Worm (Caenorhabditis elegans) whole organism, L4 larva: ENCODE measurements around the gene srd-44.

Source experiments
- D1046.2 ChIP-seq: fragments of 200-800 bp; sonication (Bioruptor generic); IDR thresholded peaks from 2 replicates; pipeline ENCODE4 v1.3.6; 2022; ENCODE audit warnings: missing genetic modification characterization, missing compliant biosample characterization
- attf-4 ChIP-seq: sonication (generic microtip); optimal IDR thresholded peaks from 3 replicates; lab custom pipeline; 2017; ENCODE audit warnings: missing biosample characterization, missing genetic modification characterization
- lsy-2 ChIP-seq, 2 experiments: fragments of 150-350 bp in 1 of 2; sonication (generic microtip) in 1 of 2; optimal IDR thresholded peaks; 2 replicates each; lab custom pipeline; 2014 to 2017; ENCODE audit warnings: missing biosample characterization in 2 of 2, missing genetic modification characterization in 2 of 2
- pqm-1 ChIP-seq: sonication (generic microtip); optimal IDR thresholded peaks from 2 replicates; lab custom pipeline; 2017; ENCODE audit warnings: missing biosample characterization, missing genetic modification characterization

ce11 chrX:12347822-12348221 is 9.6 kb downstream of the srd-44 start:
- TF ChIP-seq D1046.2 (GFP tag; lab: Robert Waterston, UW) (no peak), attf-4 (no peak), lsy-2 (tag; optimal IDR thresholded peaks at IDR 0.05; lab: Kevin White, UChicago) (no peak), pqm-1 (tag; lab: Kevin White, UChicago) (no peak)
